Worm (Caenorhabditis elegans): ENCODE results near the gene fbxb-88.
"Not testable (repeated sequence)": the region's sequence is repeated elsewhere in the genome, so short reads cannot be mapped to it uniquely, and the experiment has no call there.

Gene fbxb-88

DNA sequence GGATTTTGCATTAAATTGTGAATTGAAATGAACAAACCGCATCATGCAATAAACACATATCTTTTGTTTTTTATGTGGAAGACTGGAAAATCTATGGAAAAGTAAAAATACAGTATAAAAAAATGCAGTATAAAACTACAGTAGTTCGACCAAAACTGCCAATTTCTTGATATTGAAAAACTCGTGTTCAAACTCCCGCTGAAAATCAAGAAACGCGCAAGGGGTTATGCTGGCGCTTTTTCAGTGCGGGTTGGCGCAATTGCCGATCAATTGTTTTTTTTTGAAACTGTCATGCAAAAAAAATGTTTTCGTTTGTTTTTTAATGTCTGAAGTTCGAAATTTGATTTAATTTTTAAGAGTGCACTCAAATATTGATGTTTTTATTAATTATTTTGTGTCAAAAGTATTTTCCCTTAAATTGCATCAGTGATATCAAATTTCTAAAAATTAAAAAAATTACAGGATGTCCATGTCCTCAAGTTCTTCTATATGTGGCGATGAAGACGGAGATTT, 24.0 kb upstream of the fbxb-88 start, which contains the start of gene dnj-9:
Gene dnj-9, plus strand, starts transcription at position 463 of the 513 bp plus-strand sequence.
- TF ChIP-seq T22C8.4 (GFP tag; IDR thresholded peaks at IDR 0.05) (peak; percentile 53; the same call in 1 of the 2 replicates), med-1 (GFP tag; optimal IDR thresholded peaks at IDR 0.05; ENCODE audit: insufficient read depth) (peak; percentile 59), flt-1 (GFP tag; IDR thresholded peaks at IDR 0.05) (peak; percentile 65; the same call in 1 of the 2 replicates), klf-2 (GFP tag; conservative IDR thresholded peaks at IDR 0.05) (no peak; the same call in 1 of the 2 replicates), cog-1 (tag; optimal IDR thresholded peaks at IDR 0.05) (peak; percentile 54), ztf-29 (GFP tag; IDR thresholded peaks at IDR 0.05) (no peak), ref-1 (GFP tag; conservative IDR thresholded peaks at IDR 0.05) (no peak), ztf-23 (GFP tag; IDR thresholded peaks at IDR 0.05) (peak; percentile 79), tab-1 (GFP tag; IDR thresholded peaks at IDR 0.05) (peak; percentile 22; the same call in 1 of the 2 replicates)

DNA sequence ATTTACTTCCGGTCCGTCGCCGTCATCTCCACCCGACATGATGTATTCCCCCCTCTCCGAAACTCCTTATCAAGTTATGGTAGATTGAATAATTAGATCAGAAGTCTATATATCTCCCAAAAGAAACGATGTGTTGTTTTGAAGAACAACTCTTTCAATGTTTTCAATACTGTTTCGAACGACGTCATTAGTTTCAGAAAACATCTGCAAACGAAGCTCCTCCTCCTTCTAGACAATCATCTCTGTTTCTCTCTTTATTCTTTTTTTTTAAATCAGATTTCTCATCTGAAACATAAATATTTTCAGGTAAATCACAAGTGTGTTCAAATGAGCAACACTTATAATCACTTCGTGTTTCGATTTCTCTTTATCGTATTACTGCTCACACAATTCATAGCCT, 22.2 kb upstream of the fbxb-88 start, which contains the start of gene T23B7.3:
Gene T23B7.3, plus strand, starts transcription at position 301 of the 400 bp plus-strand sequence.
- TF ChIP-seq T22C8.4 (GFP tag; IDR thresholded peaks at IDR 0.05), result no peak
- no peak for TF ChIP-seq tab-1 (GFP tag; IDR thresholded peaks at IDR 0.05)
- TF ChIP-seq med-1 (GFP tag; optimal IDR thresholded peaks at IDR 0.05; ENCODE audit: insufficient read depth), result no peak
- no peak for TF ChIP-seq ztf-29 (GFP tag; IDR thresholded peaks at IDR 0.05)
- TF ChIP-seq ref-1 (GFP tag; conservative IDR thresholded peaks at IDR 0.05), result no peak
- TF ChIP-seq flt-1 (GFP tag; IDR thresholded peaks at IDR 0.05), result no peak
- no peak for TF ChIP-seq klf-2 (GFP tag; conservative IDR thresholded peaks at IDR 0.05)
- TF ChIP-seq cog-1 (tag; optimal IDR thresholded peaks at IDR 0.05), result no peak
- TF ChIP-seq ztf-23 (GFP tag; IDR thresholded peaks at IDR 0.05), result no peak

DNA sequence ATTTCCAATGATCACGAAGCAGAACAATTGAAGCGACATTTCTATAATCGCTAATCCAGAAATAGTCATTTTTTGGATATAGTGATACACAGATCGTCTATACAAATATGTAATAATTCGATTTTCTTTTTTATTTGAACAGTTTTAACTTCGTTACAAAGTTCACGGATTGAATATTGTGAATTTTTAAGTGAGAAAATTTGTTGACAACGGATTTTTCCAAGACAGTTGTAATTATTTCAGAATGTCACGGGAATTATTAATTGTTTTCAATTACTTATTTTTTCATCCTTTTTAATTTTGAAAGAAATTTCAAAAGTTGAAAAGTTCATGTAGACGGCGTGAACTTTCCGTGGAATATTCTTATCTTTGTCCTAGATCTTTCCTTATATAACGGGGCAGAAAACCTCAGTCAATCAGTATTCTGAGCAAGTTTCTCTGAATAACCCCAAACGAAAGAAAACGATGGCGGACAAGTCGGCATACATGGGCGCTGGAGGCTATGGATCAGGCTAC, 14.5 kb upstream of the fbxb-88 start, which contains the start of the genes T23B7.2 and nspd-4:
Gene T23B7.2, minus strand, starts transcription at position 101 of the 516 bp plus-strand sequence.
Gene nspd-4, plus strand, starts transcription at position 466 of the 516 bp plus-strand sequence.
- TF ChIP-seq ztf-29 (GFP tag; IDR thresholded peaks at IDR 0.05); ref-1 (GFP tag; conservative IDR thresholded peaks at IDR 0.05); flt-1 (GFP tag; IDR thresholded peaks at IDR 0.05): not testable (repeated sequence)

DNA sequence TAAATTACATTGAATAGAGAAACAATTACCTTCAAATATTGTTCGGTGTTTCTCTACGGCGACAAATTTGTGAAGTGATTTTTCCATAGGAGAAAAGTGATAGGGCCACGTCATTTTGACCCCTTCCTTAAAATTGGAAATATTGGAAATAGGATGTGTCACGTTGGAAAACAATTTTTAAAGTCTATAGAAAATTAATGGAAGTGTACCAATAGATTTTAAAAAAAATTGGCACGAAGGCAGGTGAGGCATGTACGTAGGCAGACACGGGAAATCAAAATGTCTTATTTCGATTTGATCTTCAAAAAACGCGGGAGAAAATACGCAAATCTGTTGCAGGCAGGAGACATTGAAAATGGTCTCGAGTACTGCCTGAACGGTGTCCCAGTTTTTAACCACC, 10.0 kb upstream of the fbxb-88 start, which contains the start of gene C33F10.12:
Gene C33F10.12, minus strand, starts transcription at position 101 of the 400 bp plus-strand sequence.
- TF ChIP-seq med-1 (GFP tag; optimal IDR thresholded peaks at IDR 0.05; ENCODE audit: insufficient read depth), result no peak
- TF ChIP-seq ztf-29 (GFP tag; IDR thresholded peaks at IDR 0.05), result no peak
- TF ChIP-seq tab-1 (GFP tag; IDR thresholded peaks at IDR 0.05), result no peak
- no peak for TF ChIP-seq T22C8.4 (GFP tag; IDR thresholded peaks at IDR 0.05)
- TF ChIP-seq klf-2 (GFP tag; conservative IDR thresholded peaks at IDR 0.05), result no peak
- TF ChIP-seq ztf-23 (GFP tag; IDR thresholded peaks at IDR 0.05), result no peak
- no peak for TF ChIP-seq cog-1 (tag; optimal IDR thresholded peaks at IDR 0.05)
- no peak for TF ChIP-seq flt-1 (GFP tag; IDR thresholded peaks at IDR 0.05)
- TF ChIP-seq ref-1 (GFP tag; conservative IDR thresholded peaks at IDR 0.05), result no peak

DNA sequence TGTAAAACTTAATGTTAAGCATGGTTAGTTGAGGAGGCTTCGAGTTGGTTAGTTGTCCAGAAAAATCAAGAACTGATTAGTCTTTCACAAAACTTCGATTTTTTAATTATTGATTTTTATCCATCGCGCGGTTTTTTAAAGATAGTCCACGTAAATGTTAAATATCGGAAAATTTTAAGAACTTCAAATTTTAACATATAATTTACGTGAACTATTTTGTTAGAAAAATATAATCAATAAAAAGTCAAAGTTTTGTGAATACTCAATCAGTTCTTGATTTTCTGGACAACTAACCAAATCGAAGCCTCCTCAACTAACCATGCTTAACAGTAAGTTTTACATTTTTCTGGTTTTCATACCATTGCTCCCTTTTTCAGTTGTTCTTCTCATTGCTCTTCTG, 7.1 kb upstream of the fbxb-88 start, which contains the start of the genes C33F10.11 and C33F10.1:
Gene C33F10.11, minus strand, starts transcription at position 101 of the 400 bp plus-strand sequence.
Gene C33F10.1, plus strand, starts transcription at position 263 of the 400 bp plus-strand sequence.
- no peak for TF ChIP-seq flt-1 (GFP tag; IDR thresholded peaks at IDR 0.05)

DNA sequence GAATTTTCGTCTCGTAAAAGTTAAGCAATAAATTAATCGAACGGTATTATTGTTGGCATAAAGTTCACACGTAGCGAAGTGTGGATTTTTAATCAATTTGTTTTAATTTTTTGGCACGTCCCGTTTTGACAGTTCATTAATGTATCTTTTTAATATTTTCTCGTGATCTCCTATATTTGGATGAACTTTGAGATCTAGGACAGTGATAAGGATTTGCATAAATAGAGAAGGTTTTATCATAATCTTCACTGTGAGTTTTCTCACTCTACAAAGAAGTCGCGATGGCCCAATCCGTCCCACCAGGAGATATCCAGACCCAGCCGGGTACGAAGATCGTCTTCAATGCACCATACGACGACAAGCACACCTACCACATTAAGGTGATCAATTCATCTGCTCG, 2.6 kb downstream of the fbxb-88 start, which contains the start of the genes C33F10.8 and msp-40:
Gene C33F10.8, minus strand, starts transcription at position 101 of the 400 bp plus-strand sequence.
Gene msp-40, plus strand, starts transcription at position 282 of the 400 bp plus-strand sequence.
- TF ChIP-seq tab-1 (GFP tag; IDR thresholded peaks at IDR 0.05); ztf-23 (GFP tag; IDR thresholded peaks at IDR 0.05); klf-2 (GFP tag; conservative IDR thresholded peaks at IDR 0.05): not testable (repeated sequence)

DNA sequence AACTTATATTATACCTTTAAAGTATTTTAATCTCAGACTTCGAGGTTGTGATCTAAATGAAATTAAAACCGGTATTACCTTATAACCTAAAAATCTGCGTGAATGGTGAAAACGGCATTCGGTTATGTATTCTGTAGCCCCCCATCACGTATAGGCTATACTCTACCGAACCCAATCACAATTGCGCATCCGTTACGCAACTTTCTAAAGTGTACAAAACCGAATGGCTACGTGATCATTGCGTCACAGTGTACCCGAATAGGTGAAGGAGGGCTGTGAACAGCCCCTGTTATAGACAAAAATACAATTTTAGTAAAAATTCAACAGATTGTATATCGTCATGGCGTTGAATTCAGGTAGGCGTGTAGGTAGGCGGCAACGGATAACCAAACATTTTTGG, 5.1 kb downstream of the fbxb-88 start:
- TF ChIP-seq ztf-29 (GFP tag; IDR thresholded peaks at IDR 0.05) (no peak), klf-2 (GFP tag; conservative IDR thresholded peaks at IDR 0.05) (no peak), cog-1 (tag; optimal IDR thresholded peaks at IDR 0.05) (no peak), flt-1 (GFP tag; IDR thresholded peaks at IDR 0.05) (no peak), tab-1 (GFP tag; IDR thresholded peaks at IDR 0.05) (no peak), ref-1 (GFP tag; conservative IDR thresholded peaks at IDR 0.05) (no peak), med-1 (GFP tag; optimal IDR thresholded peaks at IDR 0.05; ENCODE audit: insufficient read depth) (no peak), ztf-23 (GFP tag; IDR thresholded peaks at IDR 0.05) (no peak)

DNA sequence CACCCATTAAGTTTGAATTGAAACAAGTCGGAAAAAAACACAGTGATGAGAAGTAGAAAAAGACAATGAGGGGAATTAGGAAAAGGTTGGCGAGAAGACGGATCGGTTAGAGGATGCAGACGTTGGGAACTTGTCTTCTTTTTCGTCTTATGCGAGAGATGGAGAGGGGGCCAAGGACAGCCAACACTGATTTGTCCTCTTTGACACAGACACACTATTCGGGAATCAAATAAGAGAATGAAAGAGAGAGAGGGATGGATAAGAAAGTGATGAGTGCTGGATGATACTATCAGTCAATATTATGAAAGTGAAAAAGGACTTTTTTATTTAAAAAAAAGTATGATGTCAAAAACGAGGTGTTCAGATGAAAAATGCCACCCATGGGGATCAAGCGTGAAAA, 5.9 kb downstream of the fbxb-88 start, which contains the start of gene lact-5:
Gene lact-5, minus strand, starts transcription at position 1 of the 400 bp plus-strand sequence.
- TF ChIP-seq T22C8.4 (GFP tag; IDR thresholded peaks at IDR 0.05) (no peak), tab-1 (GFP tag; IDR thresholded peaks at IDR 0.05) (no peak), ztf-29 (GFP tag; IDR thresholded peaks at IDR 0.05) (no peak), med-1 (GFP tag; optimal IDR thresholded peaks at IDR 0.05; ENCODE audit: insufficient read depth) (no peak), flt-1 (GFP tag; IDR thresholded peaks at IDR 0.05) (no peak), klf-2 (GFP tag; conservative IDR thresholded peaks at IDR 0.05) (no peak), ref-1 (GFP tag; conservative IDR thresholded peaks at IDR 0.05) (no peak), ztf-23 (GFP tag; IDR thresholded peaks at IDR 0.05) (no peak), cog-1 (tag; optimal IDR thresholded peaks at IDR 0.05) (no peak)

DNA sequence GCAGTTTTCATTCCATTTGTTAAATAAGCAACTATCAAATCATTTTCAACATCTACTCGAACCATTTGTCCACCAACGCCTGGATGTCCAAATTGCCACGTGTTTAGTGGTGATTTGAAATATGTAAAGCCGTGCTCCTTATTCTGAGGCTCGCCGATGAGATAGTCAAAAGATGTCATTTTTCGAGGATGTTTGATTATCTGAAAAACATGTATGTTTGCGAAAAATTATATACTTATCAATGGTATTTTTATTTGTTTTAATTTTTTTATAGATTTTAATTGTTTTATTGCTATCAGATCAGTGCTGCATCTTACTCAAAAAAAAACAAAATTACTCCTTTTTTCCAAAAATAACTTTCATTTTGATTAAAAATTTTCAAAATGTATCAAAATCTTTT, 8.9 kb downstream of the fbxb-88 start:
- TF ChIP-seq cog-1 (tag; optimal IDR thresholded peaks at IDR 0.05) (no peak), ref-1 (GFP tag; conservative IDR thresholded peaks at IDR 0.05) (no peak), T22C8.4 (GFP tag; IDR thresholded peaks at IDR 0.05) (no peak), klf-2 (GFP tag; conservative IDR thresholded peaks at IDR 0.05) (no peak), ztf-29 (GFP tag; IDR thresholded peaks at IDR 0.05) (no peak), flt-1 (GFP tag; IDR thresholded peaks at IDR 0.05) (no peak), tab-1 (GFP tag; IDR thresholded peaks at IDR 0.05) (no peak), med-1 (GFP tag; optimal IDR thresholded peaks at IDR 0.05; ENCODE audit: insufficient read depth) (no peak)

DNA sequence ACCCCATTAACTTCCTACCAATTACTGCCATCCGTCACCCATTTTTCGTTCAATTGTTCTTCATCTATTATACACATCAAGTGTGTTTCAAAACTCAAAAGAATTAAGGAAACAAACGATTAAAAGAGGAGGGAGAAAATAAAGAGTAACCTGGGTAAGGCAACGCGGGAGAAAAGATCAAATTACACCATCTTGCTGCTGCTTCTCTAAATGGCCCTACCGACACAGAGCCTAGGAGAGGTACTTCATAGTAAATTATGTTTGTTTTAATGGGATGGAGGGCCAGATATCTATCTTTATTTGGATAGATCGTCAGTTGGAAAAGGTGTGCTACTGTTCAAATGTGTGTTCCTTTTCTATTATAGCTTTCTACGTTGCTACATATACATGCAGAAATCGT, 12.3 kb downstream of the fbxb-88 start:
- no peak for TF ChIP-seq cog-1 (tag; optimal IDR thresholded peaks at IDR 0.05)
- no peak for TF ChIP-seq ref-1 (GFP tag; conservative IDR thresholded peaks at IDR 0.05)
- no peak for TF ChIP-seq tab-1 (GFP tag; IDR thresholded peaks at IDR 0.05)
- no peak for TF ChIP-seq klf-2 (GFP tag; conservative IDR thresholded peaks at IDR 0.05)
- no peak for TF ChIP-seq ztf-23 (GFP tag; IDR thresholded peaks at IDR 0.05)
- no peak for TF ChIP-seq ztf-29 (GFP tag; IDR thresholded peaks at IDR 0.05)
- TF ChIP-seq med-1 (GFP tag; optimal IDR thresholded peaks at IDR 0.05; ENCODE audit: insufficient read depth), result no peak
- no peak for TF ChIP-seq flt-1 (GFP tag; IDR thresholded peaks at IDR 0.05)
